Worm (Caenorhabditis elegans) whole organism, L2 larva: Measurements from ENCODE around the gene glod-4.
A peak's percentile ranks its signal among the peaks of the same experiment; 100 is the strongest.

Experiments used
- R02D3.7 ChIP-seq: fragments of 150-350 bp; optimal IDR thresholded peaks from 2 replicates; lab custom pipeline; 2014; ENCODE audit warnings: missing biosample characterization, missing genetic modification characterization
- Y55F3AM.14 ChIP-seq: fragments of 200-800 bp; sonication (Bioruptor generic); optimal IDR thresholded peaks from 2 replicates; lab custom pipeline; 2018; ENCODE audit warnings: mild to moderate bottlenecking, missing genetic modification characterization, missing compliant biosample characterization
- ZK546.5 ChIP-seq: sonication (generic microtip); optimal IDR thresholded peaks from 2 replicates; lab custom pipeline; 2017; ENCODE audit warnings: missing biosample characterization, missing genetic modification characterization
- aly-2 ChIP-seq: fragments of 150-350 bp; optimal IDR thresholded peaks from 2 replicates; lab custom pipeline; 2014; ENCODE audit warnings: missing biosample characterization, missing genetic modification characterization
- ama-1 ChIP-seq: fragments of 150-350 bp; optimal IDR thresholded peaks from 2 replicates; lab custom pipeline; 2018; ENCODE audit warnings: inconsistent platforms
- ceh-16 ChIP-seq: fragments of 150-350 bp; optimal IDR thresholded peaks from 2 replicates; lab custom pipeline; 2014; ENCODE audit warnings: missing biosample characterization, missing genetic modification characterization
- ceh-82 ChIP-seq: fragments of 150-350 bp; optimal IDR thresholded peaks from 2 replicates; lab custom pipeline; 2014; ENCODE audit warnings: missing biosample characterization, missing genetic modification characterization
- crh-2 ChIP-seq: sonication (generic microtip); optimal IDR thresholded peaks from 2 replicates; lab custom pipeline; 2017; ENCODE audit warnings: missing biosample characterization, missing genetic modification characterization
- dmd-4 ChIP-seq: sonication (generic microtip); optimal IDR thresholded peaks from 2 replicates; lab custom pipeline; 2017; ENCODE audit warnings: missing biosample characterization, missing genetic modification characterization
- egl-27 ChIP-seq: sonication (generic microtip); optimal IDR thresholded peaks from 3 replicates; lab custom pipeline; 2017; ENCODE audit warnings: missing biosample characterization, missing genetic modification reagents, missing genetic modification characterization
- elt-3 ChIP-seq: sonication (generic microtip); optimal IDR thresholded peaks from 2 replicates; lab custom pipeline; 2017; ENCODE audit warnings: missing biosample characterization, missing genetic modification characterization
- fos-1 ChIP-seq: fragments of 150-350 bp; optimal IDR thresholded peaks from 2 replicates; lab custom pipeline; 2014; ENCODE audit warnings: missing biosample characterization, missing genetic modification characterization
- gmeb-1 ChIP-seq: fragments of 150-350 bp; optimal IDR thresholded peaks from 2 replicates; lab custom pipeline; 2014; ENCODE audit warnings: missing biosample characterization, missing genetic modification characterization
- lin-11 ChIP-seq: fragments of 150-350 bp; sonication (generic microtip); optimal IDR thresholded peaks from 2 replicates; lab custom pipeline; 2014; ENCODE audit warnings: missing biosample characterization, missing genetic modification characterization, inconsistent platforms, mixed read lengths
- lin-13 ChIP-seq: fragments of 150-350 bp; optimal IDR thresholded peaks from 2 replicates; lab custom pipeline; 2014; ENCODE audit warnings: missing biosample characterization, missing genetic modification reagents, missing genetic modification characterization
- lin-39 ChIP-seq: fragments of 150-350 bp; optimal IDR thresholded peaks from 2 replicates; lab custom pipeline; 2014; ENCODE audit warnings: missing biosample characterization, missing genetic modification reagents, missing genetic modification characterization
- lsy-2 ChIP-seq, 2 experiments: fragments of 150-350 bp in 1 of 2; sonication (generic microtip) in 1 of 2; optimal IDR thresholded peaks; 2 replicates each; lab custom pipeline; 2014 to 2017; ENCODE audit warnings: missing biosample characterization in 2 of 2, missing genetic modification characterization in 2 of 2
- mab-5 ChIP-seq: fragments of 150-350 bp; optimal IDR thresholded peaks from 2 replicates; lab custom pipeline; 2014; ENCODE audit warnings: missing biosample characterization, missing genetic modification characterization
- mbf-1 ChIP-seq: sonication (generic microtip); optimal IDR thresholded peaks from 2 replicates; lab custom pipeline; 2017; ENCODE audit warnings: missing biosample characterization, missing genetic modification characterization
- nhr-10 ChIP-seq: sonication (generic microtip); optimal IDR thresholded peaks from 2 replicates; lab custom pipeline; 2017; ENCODE audit warnings: missing biosample characterization, missing genetic modification characterization
- nhr-11 ChIP-seq: fragments of 150-350 bp; optimal IDR thresholded peaks from 2 replicates; lab custom pipeline; 2014; ENCODE audit warnings: missing biosample characterization, missing genetic modification characterization
- nhr-129 ChIP-seq: fragments of 150-350 bp; optimal IDR thresholded peaks from 2 replicates; lab custom pipeline; 2014; ENCODE audit warnings: missing biosample characterization, missing genetic modification characterization
- nhr-21 ChIP-seq: fragments of 150-350 bp; optimal IDR thresholded peaks from 2 replicates; lab custom pipeline; 2014; ENCODE audit warnings: missing biosample characterization, missing genetic modification characterization
- nhr-23 ChIP-seq: fragments of 150-350 bp; optimal IDR thresholded peaks from 2 replicates; lab custom pipeline; 2014; ENCODE audit warnings: missing biosample characterization, missing genetic modification reagents, missing genetic modification characterization
- nhr-237 ChIP-seq: fragments of 150-350 bp; optimal IDR thresholded peaks from 2 replicates; lab custom pipeline; 2014; ENCODE audit warnings: missing biosample characterization, missing genetic modification characterization
- nhr-25 ChIP-seq: fragments of 150-350 bp; sonication (generic microtip); optimal IDR thresholded peaks from 3 replicates; lab custom pipeline; 2014; ENCODE audit warnings: missing biosample characterization, missing genetic modification characterization
- nhr-77 ChIP-seq: fragments of 150-350 bp; optimal IDR thresholded peaks from 2 replicates; lab custom pipeline; 2014; ENCODE audit warnings: missing biosample characterization, missing genetic modification characterization
- sem-4 ChIP-seq: fragments of 150-350 bp; optimal IDR thresholded peaks from 2 replicates; lab custom pipeline; 2014; ENCODE audit warnings: missing biosample characterization, missing genetic modification reagents, missing genetic modification characterization
- skn-1 ChIP-seq: sonication (generic microtip); optimal IDR thresholded peaks from 2 replicates; lab custom pipeline; 2017; ENCODE audit warnings: missing biosample characterization, missing genetic modification characterization
- sma-3 ChIP-seq: sonication (generic microtip); optimal IDR thresholded peaks from 2 replicates; lab custom pipeline; 2016; ENCODE audit warnings: missing genetic modification reagents, missing genetic modification characterization, missing compliant biosample characterization
- unc-55 ChIP-seq: fragments of 150-350 bp; sonication (generic microtip); optimal IDR thresholded peaks from 3 replicates; lab custom pipeline; 2014; ENCODE audit warnings: missing biosample characterization, missing genetic modification reagents, missing genetic modification characterization
- zag-1 ChIP-seq: fragments of 150-350 bp; optimal IDR thresholded peaks from 2 replicates; lab custom pipeline; 2014; ENCODE audit warnings: missing biosample characterization, missing genetic modification characterization
- ztf-4 ChIP-seq: fragments of 150-350 bp; optimal IDR thresholded peaks from 2 replicates; lab custom pipeline; 2014; ENCODE audit warnings: missing biosample characterization, missing genetic modification characterization

glod-4 gene

ce11 chrIII:4119736-4120135 is 33.7 kb upstream of the glod-4 start:
- TF ChIP-seq dmd-4 (tag; lab: Kevin White, UChicago), result no peak
- no peak for TF ChIP-seq lsy-2 (tag; optimal IDR thresholded peaks at IDR 0.05; lab: Kevin White, UChicago)
- TF ChIP-seq nhr-10 (tag; lab: Kevin White, UChicago), result no peak
- TF ChIP-seq nhr-21 (tag; lab: Kevin White, UChicago), result no peak
- TF ChIP-seq gmeb-1 (tag; lab: Kevin White, UChicago), result no peak
- no peak for TF ChIP-seq nhr-11
- TF ChIP-seq egl-27, result no peak
- no peak for TF ChIP-seq mbf-1 (tag; lab: Kevin White, UChicago)
- no peak for TF ChIP-seq lin-11
- no peak for TF ChIP-seq sem-4 (tag; lab: Kevin White, UChicago)
- no peak for TF ChIP-seq ama-1 (lab: Kevin White, UChicago)
- TF ChIP-seq nhr-23 (tag; lab: Kevin White, UChicago), result no peak
- TF ChIP-seq nhr-77 (tag; lab: Kevin White, UChicago), result no peak
- TF ChIP-seq ceh-16 (tag; lab: Kevin White, UChicago), result no peak
- TF ChIP-seq ztf-4, result no peak
- TF ChIP-seq lin-13 (GFP tag; lab: Kevin White, UChicago), result no peak
- no peak for TF ChIP-seq R02D3.7
- TF ChIP-seq skn-1 (tag; lab: Kevin White, UChicago), result no peak

DNA sequence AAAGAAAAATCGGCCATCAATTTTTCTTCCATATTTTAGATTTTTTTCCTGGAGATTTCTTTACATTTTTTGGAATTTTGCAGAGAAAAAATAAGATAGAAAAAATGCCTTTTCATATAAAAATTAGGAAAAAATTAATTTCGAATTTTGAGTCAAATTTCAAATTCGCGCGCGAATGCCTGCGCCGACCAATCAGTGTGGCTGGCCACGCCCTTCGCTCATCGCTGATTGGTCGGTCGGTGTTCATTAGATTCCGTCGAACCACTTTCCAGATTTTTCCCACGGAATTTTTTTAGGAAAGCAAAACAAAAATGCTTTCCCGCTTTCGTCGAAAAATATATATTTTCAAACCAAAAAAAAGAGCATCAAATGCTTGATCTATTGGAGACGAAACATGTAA is 33.0 kb upstream of the glod-4 start:
- no peak for TF ChIP-seq egl-27
- TF ChIP-seq skn-1 (tag; lab: Kevin White, UChicago), result no peak
- TF ChIP-seq ceh-16 (tag; lab: Kevin White, UChicago), result no peak
- no peak for TF ChIP-seq ceh-82 (tag; lab: Kevin White, UChicago)
- TF ChIP-seq nhr-11, result no peak
- TF ChIP-seq dmd-4 (tag; lab: Kevin White, UChicago), result no peak
- TF ChIP-seq sma-3 (GFP tag; lab: Kevin White, UChicago), result no peak
- no peak for TF ChIP-seq nhr-25 (tag; lab: Kevin White, UChicago)
- TF ChIP-seq nhr-21 (tag; lab: Kevin White, UChicago), result no peak
- TF ChIP-seq nhr-10 (tag; lab: Kevin White, UChicago), result no peak
- no peak for TF ChIP-seq mbf-1 (tag; lab: Kevin White, UChicago)
- no peak for TF ChIP-seq Y55F3AM.14
- no peak for TF ChIP-seq ZK546.5 (tag; lab: Kevin White, UChicago)
- no peak for TF ChIP-seq lin-13 (GFP tag; lab: Kevin White, UChicago)
- TF ChIP-seq nhr-23 (tag; lab: Kevin White, UChicago), result no peak
- no peak for TF ChIP-seq nhr-129 (tag; lab: Kevin White, UChicago)
- no peak for TF ChIP-seq ztf-4
- TF ChIP-seq R02D3.7, result no peak
- TF ChIP-seq aly-2 (tag; lab: Kevin White, UChicago), result no peak
- no peak for TF ChIP-seq unc-55

DNA sequence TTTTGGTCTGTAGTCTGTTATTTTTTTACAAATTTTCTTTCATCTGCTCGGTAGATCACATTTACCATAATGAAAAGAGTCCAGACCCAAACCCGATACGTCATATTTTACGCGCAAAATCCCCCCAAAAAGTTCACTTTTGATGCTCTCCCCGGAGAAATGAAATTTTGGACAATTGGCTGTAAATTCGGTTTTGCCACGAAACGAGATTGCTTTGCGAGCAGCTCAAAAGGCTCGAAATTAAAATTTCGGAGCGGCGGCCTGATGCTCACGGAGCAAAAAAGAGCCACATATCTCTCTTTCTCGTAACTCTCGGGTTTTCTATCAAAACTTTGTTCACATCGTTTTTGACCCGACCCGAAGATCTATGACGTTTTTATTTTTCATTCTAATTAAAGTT is 30.1 kb upstream of the glod-4 start:
- TF ChIP-seq sem-4 (tag; lab: Kevin White, UChicago) (no peak), unc-55 (no peak), nhr-10 (tag; lab: Kevin White, UChicago) (no peak), lin-39 (no peak), lsy-2 (tag; optimal IDR thresholded peaks at IDR 0.05; lab: Kevin White, UChicago) (no peak), mab-5 (tag; lab: Kevin White, UChicago) (no peak), ama-1 (lab: Kevin White, UChicago) (no peak), ZK546.5 (tag; lab: Kevin White, UChicago) (no peak), R02D3.7 (no peak), ceh-82 (tag; lab: Kevin White, UChicago) (no peak), skn-1 (tag; lab: Kevin White, UChicago) (no peak), fos-1 (tag; lab: Kevin White, UChicago) (no peak), elt-3 (tag; lab: Kevin White, UChicago) (no peak)

DNA sequence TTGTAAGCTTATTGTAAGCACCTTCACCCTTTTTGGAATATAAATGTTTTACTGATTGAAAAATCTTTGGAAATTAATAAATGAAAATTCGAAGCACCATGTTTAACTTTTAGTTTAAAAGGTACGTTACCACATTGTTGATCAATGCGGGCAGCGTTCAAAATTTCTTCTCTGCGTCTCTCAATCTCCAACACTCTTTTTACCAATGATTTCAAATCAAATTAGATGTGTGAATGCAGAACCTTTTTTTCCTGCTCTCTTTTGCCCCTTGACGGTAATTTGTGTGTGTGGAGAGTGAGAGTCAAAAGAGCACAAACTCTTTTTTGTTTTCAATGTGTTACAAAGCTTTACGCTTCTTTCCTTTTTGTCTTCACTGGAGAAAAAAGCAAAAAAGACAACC is 29.5 kb upstream of the glod-4 start:
- no peak for TF ChIP-seq nhr-237 (tag; lab: Kevin White, UChicago)
- TF ChIP-seq nhr-10 (tag; lab: Kevin White, UChicago), result no peak
- no peak for TF ChIP-seq crh-2 (tag; lab: Kevin White, UChicago)
- no peak for TF ChIP-seq nhr-11
- no peak for TF ChIP-seq ama-1 (lab: Kevin White, UChicago)
- no peak for TF ChIP-seq lsy-2 (tag; optimal IDR thresholded peaks at IDR 0.05; lab: Kevin White, UChicago)

ce11 chrIII:4131814-4132555 is 21.4 kb upstream of the glod-4 start:
- peak; percentile 51 for TF ChIP-seq zag-1 (tag; lab: Kevin White, UChicago)
- TF ChIP-seq lsy-2 (tag; optimal IDR thresholded peaks at IDR 0.05; lab: Kevin White, UChicago), result peak in 1 of 2 experiments; percentile 1
- TF ChIP-seq lin-11, result no peak
